Fruit fly (Drosophila melanogaster) whole organism, embryonic: ENCODE results near the gene CG2147.

ENCODE experiments used
- B-H1 ChIP-seq: fragments of 200-800 bp; sonication (Bioruptor generic); IDR thresholded peaks from 3 replicates; pipeline ENCODE4 v1.3.6; 2022; ENCODE audit warnings: missing biosample characterization, missing genetic modification characterization
- CG10565 ChIP-seq: fragments of 200-800 bp; sonication (Bioruptor generic); optimal IDR thresholded peaks from 3 replicates; lab custom pipeline; 2016; ENCODE audit warnings: missing biosample characterization, mild to moderate bottlenecking, missing genetic modification characterization
- CG10959 ChIP-seq: fragments of 200-800 bp; sonication (Bioruptor generic); IDR thresholded peaks from 2 replicates; pipeline ENCODE4 v1.3.6; 2022; ENCODE audit warnings: missing biosample characterization, missing genetic modification characterization
- CG11247 ChIP-seq: fragments of 200-800 bp; sonication (Bioruptor generic); IDR thresholded peaks from 2 replicates; pipeline ENCODE4 v1.3.6; 2022; ENCODE audit warnings: missing biosample characterization, missing genetic modification characterization
- CG12299 ChIP-seq: fragments of 200-800 bp; sonication (Bioruptor generic); optimal IDR thresholded peaks from 2 replicates; lab custom pipeline; 2018; ENCODE audit warnings: missing biosample characterization, mild to moderate bottlenecking, missing genetic modification characterization
- CG12744 ChIP-seq: fragments of 200-800 bp; sonication (Bioruptor generic); optimal IDR thresholded peaks from 2 replicates; lab custom pipeline; 2016; ENCODE audit warnings: missing biosample characterization, missing genetic modification characterization
- CG13123 ChIP-seq: fragments of 200-800 bp; sonication (Bioruptor generic); optimal IDR thresholded peaks from 2 replicates; lab custom pipeline; 2016; ENCODE audit warnings: missing biosample characterization, missing genetic modification characterization
- CG14014 ChIP-seq: fragments of 200-800 bp; sonication (Bioruptor generic); IDR thresholded peaks from 2 replicates; pipeline ENCODE4 v1.3.6; 2022; ENCODE audit warnings: missing biosample characterization, missing genetic modification characterization
- CG14860 ChIP-seq: fragments of 200-800 bp; sonication (Bioruptor generic); IDR thresholded peaks from 3 replicates; pipeline ENCODE4 v1.3.6; 2022; ENCODE audit warnings: missing biosample characterization, missing genetic modification characterization; ENCODE audit not compliant: partially characterized antibody
- CG17612 ChIP-seq: fragments of 200-800 bp; sonication (Bioruptor generic); IDR thresholded peaks from 2 replicates; pipeline ENCODE4 v1.3.6; 2022; ENCODE audit warnings: missing biosample characterization, missing genetic modification characterization
- CG18599 ChIP-seq: fragments of 200-800 bp; sonication (Bioruptor generic); optimal IDR thresholded peaks from 3 replicates; lab custom pipeline; 2017; ENCODE audit warnings: missing biosample characterization, missing genetic modification characterization, mild to moderate bottlenecking, moderate library complexity, missing genetic modification reagents
- CG2129 ChIP-seq: fragments of 200-800 bp; sonication (Bioruptor generic); IDR thresholded peaks from 2 replicates; pipeline ENCODE4 v1.3.6; 2022; ENCODE audit warnings: missing biosample characterization, missing genetic modification characterization; ENCODE audit not compliant: partially characterized antibody
- CG30403 ChIP-seq: fragments of 200-800 bp; sonication (Bioruptor generic); optimal IDR thresholded peaks from 3 replicates; lab custom pipeline; 2016; ENCODE audit warnings: missing biosample characterization, missing genetic modification characterization
- CG3995 ChIP-seq: fragments of 200-800 bp; sonication (Bioruptor generic); optimal IDR thresholded peaks from 3 replicates; lab custom pipeline; 2016; ENCODE audit warnings: missing biosample characterization, missing genetic modification characterization
- CG5245 ChIP-seq: fragments of 200-800 bp; sonication (Bioruptor generic); optimal IDR thresholded peaks from 3 replicates; lab custom pipeline; 2016; ENCODE audit warnings: missing biosample characterization, missing genetic modification characterization
- CG6765 ChIP-seq: fragments of 200-800 bp; sonication (Bioruptor generic); optimal IDR thresholded peaks from 3 replicates; lab custom pipeline; 2017; ENCODE audit warnings: missing biosample characterization, mild to moderate bottlenecking, missing genetic modification characterization
- CG6813 ChIP-seq: fragments of 200-800 bp; sonication (Bioruptor generic); optimal IDR thresholded peaks from 2 replicates; lab custom pipeline; 2017; ENCODE audit warnings: missing biosample characterization, missing genetic modification characterization, mild to moderate bottlenecking, moderate library complexity, missing genetic modification reagents
- CTCF ChIP-seq: fragments of 200-800 bp; sonication (Bioruptor generic); optimal IDR thresholded peaks from 2 replicates; lab custom pipeline; 2017; ENCODE audit warnings: missing biosample characterization, mild to moderate bottlenecking, missing genetic modification characterization, moderate library complexity
- Dad ChIP-seq: fragments of 200-800 bp; sonication (Bioruptor generic); optimal IDR thresholded peaks from 3 replicates; lab custom pipeline; 2016; ENCODE audit warnings: missing biosample characterization, missing genetic modification characterization
- Dip3 ChIP-seq: fragments of 200-800 bp; sonication (Bioruptor generic); optimal IDR thresholded peaks from 3 replicates; lab custom pipeline; 2016; ENCODE audit warnings: missing biosample characterization, missing genetic modification characterization
- Doc2 ChIP-seq: fragments of 200-800 bp; sonication (Bioruptor generic); IDR thresholded peaks from 2 replicates; pipeline ENCODE4 v1.3.6; 2022; ENCODE audit warnings: missing biosample characterization, missing genetic modification characterization
- E2f2 ChIP-seq: fragments of 200-800 bp; sonication (Bioruptor generic); IDR thresholded peaks from 2 replicates; pipeline ENCODE4 v1.3.6; 2022; ENCODE audit warnings: missing biosample characterization, missing genetic modification characterization
- HmgD ChIP-seq: fragments of 200-800 bp; sonication (Bioruptor generic); optimal IDR thresholded peaks from 3 replicates; lab custom pipeline; 2016; ENCODE audit warnings: missing biosample characterization, missing genetic modification characterization
- Lhr ChIP-seq: fragments of 200-800 bp; sonication (Bioruptor generic); optimal IDR thresholded peaks from 3 replicates; lab custom pipeline; 2017; ENCODE audit warnings: mild to moderate bottlenecking, missing biosample characterization, missing genetic modification reagents, missing genetic modification characterization
- MESR4 ChIP-seq: fragments of 200-800 bp; sonication (Bioruptor generic); optimal IDR thresholded peaks from 2 replicates; lab custom pipeline; 2018; ENCODE audit warnings: missing biosample characterization, mild to moderate bottlenecking, missing genetic modification characterization, moderate library complexity
- Ravus ChIP-seq: fragments of 200-800 bp; sonication (Bioruptor generic); IDR thresholded peaks from 2 replicates; pipeline ENCODE4 v1.3.6; 2022; ENCODE audit warnings: missing biosample characterization, missing genetic modification characterization
- Sox102F ChIP-seq: fragments of 200-800 bp; sonication (Bioruptor generic); optimal IDR thresholded peaks from 2 replicates; lab custom pipeline; 2018; ENCODE audit warnings: missing biosample characterization, mild to moderate bottlenecking, missing genetic modification characterization, moderate library complexity
- Sry-δ ChIP-seq: fragments of 200-800 bp; sonication (Bioruptor generic); optimal IDR thresholded peaks from 2 replicates; lab custom pipeline; 2016; ENCODE audit warnings: missing biosample characterization, missing genetic modification characterization
- ab ChIP-seq: fragments of 200-800 bp; sonication (Bioruptor generic); optimal IDR thresholded peaks from 2 replicates; lab custom pipeline; 2016; ENCODE audit warnings: missing biosample characterization, missing genetic modification characterization
- abd-A ChIP-seq: fragments of 200-800 bp; sonication (Bioruptor generic); optimal IDR thresholded peaks from 3 replicates; lab custom pipeline; 2019; ENCODE audit warnings: missing biosample characterization, mild to moderate bottlenecking, missing genetic modification characterization, moderate library complexity
- ash1 ChIP-seq: fragments of 200-800 bp; sonication (Bioruptor generic); optimal IDR thresholded peaks from 2 replicates; lab custom pipeline; 2018; ENCODE audit warnings: missing biosample characterization, mild to moderate bottlenecking, missing genetic modification characterization
- ato ChIP-seq: fragments of 200-800 bp; sonication (Bioruptor generic); IDR thresholded peaks from 2 replicates; pipeline ENCODE4 v1.3.6; 2022; ENCODE audit warnings: missing biosample characterization, missing genetic modification characterization; ENCODE audit not compliant: partially characterized antibody
- bowl ChIP-seq: fragments of 200-800 bp; sonication (Bioruptor generic); IDR thresholded peaks from 2 replicates; pipeline ENCODE4 v1.3.6; 2022; ENCODE audit warnings: missing biosample characterization, missing genetic modification characterization
- bsh ChIP-seq, 2 experiments: fragments of 200-800 bp; sonication (Bioruptor generic); optimal IDR thresholded peaks; 2 replicates each; lab custom pipeline; 2017 to 2018; ENCODE audit warnings: mild to moderate bottlenecking in 2 of 2, missing biosample characterization in 2 of 2, missing genetic modification characterization in 2 of 2, moderate library complexity in 1 of 2
- cad ChIP-seq: fragments of >200 bp; optimal IDR thresholded peaks from 2 replicates; lab custom pipeline; 2017; ENCODE audit warnings: missing biosample characterization, missing genetic modification characterization
- cg ChIP-seq: fragments of 200-800 bp; sonication (Bioruptor generic); optimal IDR thresholded peaks from 3 replicates; lab custom pipeline; 2019; ENCODE audit warnings: missing biosample characterization, mild to moderate bottlenecking, missing genetic modification characterization, moderate library complexity
- fd64A ChIP-seq: fragments of 200-800 bp; sonication (Bioruptor generic); optimal IDR thresholded peaks from 3 replicates; lab custom pipeline; 2018; ENCODE audit warnings: missing biosample characterization, mild to moderate bottlenecking, missing genetic modification characterization
- gcm2 ChIP-seq: fragments of 200-800 bp; sonication (Bioruptor generic); optimal IDR thresholded peaks from 2 replicates; lab custom pipeline; 2016; ENCODE audit warnings: missing biosample characterization, missing genetic modification characterization
- knrl ChIP-seq: fragments of 200-800 bp; sonication (Bioruptor generic); IDR thresholded peaks from 3 replicates; pipeline ENCODE4 v1.3.6; 2022; ENCODE audit warnings: missing biosample characterization, missing genetic modification characterization; ENCODE audit not compliant: partially characterized antibody
- lola ChIP-seq, 3 experiments: fragments of >200 bp in 2 of 3; fragments of 200-800 bp in 1 of 3; sonication (Bioruptor generic) in 1 of 3; optimal IDR thresholded peaks; 2 replicates each; lab custom pipeline; 2017 to 2019; ENCODE audit warnings: missing biosample characterization in 3 of 3, missing genetic modification characterization in 3 of 3, mild to moderate bottlenecking in 1 of 3, moderate library complexity in 1 of 3
- mam ChIP-seq: fragments of 200-800 bp; sonication (Bioruptor generic); optimal IDR thresholded peaks from 3 replicates; lab custom pipeline; 2016; ENCODE audit warnings: missing biosample characterization, missing genetic modification characterization
- otp ChIP-seq: fragments of 200-800 bp; sonication (Bioruptor generic); IDR thresholded peaks from 3 replicates; pipeline ENCODE4, ENCODE4 v1.3.6; 2022; ENCODE audit warnings: missing biosample characterization, missing genetic modification characterization
- pb ChIP-seq: fragments of 200-800 bp; sonication (Bioruptor generic); optimal IDR thresholded peaks from 3 replicates; lab custom pipeline; 2016; ENCODE audit warnings: missing biosample characterization, missing genetic modification characterization
- pum ChIP-seq: fragments of 200-800 bp; sonication (Bioruptor generic); optimal IDR thresholded peaks from 2 replicates; lab custom pipeline; 2016; ENCODE audit warnings: missing biosample characterization, missing genetic modification characterization
- slbo ChIP-seq: fragments of 200-800 bp; sonication (Bioruptor generic); IDR thresholded peaks from 2 replicates; pipeline ENCODE4 v1.3.6; 2022; ENCODE audit warnings: missing biosample characterization, missing genetic modification characterization
- sqz ChIP-seq: fragments of 200-800 bp; sonication (Bioruptor generic); optimal IDR thresholded peaks from 3 replicates; lab custom pipeline; 2018; ENCODE audit warnings: missing biosample characterization, mild to moderate bottlenecking, missing genetic modification characterization
- tup ChIP-seq: fragments of 200-800 bp; sonication (Bioruptor generic); optimal IDR thresholded peaks from 2 replicates; lab custom pipeline; 2016; ENCODE audit warnings: missing biosample characterization, mild to moderate bottlenecking, missing genetic modification characterization, moderate library complexity
- vnd ChIP-seq: fragments of 200-800 bp; sonication (Bioruptor generic); IDR thresholded peaks from 3 replicates; pipeline ENCODE4 v1.3.6; 2022; ENCODE audit warnings: missing biosample characterization, missing genetic modification characterization; ENCODE audit not compliant: partially characterized antibody
- z ChIP-seq: fragments of 200-800 bp; sonication (Bioruptor generic); IDR thresholded peaks from 3 replicates; pipeline ENCODE4 v1.3.6; 2022; ENCODE audit warnings: missing biosample characterization, missing genetic modification characterization
- zen2 ChIP-seq: fragments of 200-800 bp; sonication (Bioruptor generic); IDR thresholded peaks from 3 replicates; pipeline ENCODE4 v1.3.6; 2022; ENCODE audit warnings: missing biosample characterization, missing genetic modification characterization; ENCODE audit not compliant: partially characterized antibody

Gene CG2147

dm6 chrX:8271363-8272061 lies 31.0 kb downstream of the CG2147 start, which contains the start of gene Corp (continued):
- no peak for TF ChIP-seq Ravus (GFP tag; lab: Robert Waterston, UW)
- no peak for TF ChIP-seq CG14014 (GFP tag; lab: Robert Waterston, UW)
- no peak for TF ChIP-seq fd64A (GFP tag; lab: Kevin White, UChicago)
- TF ChIP-seq otp (GFP tag; lab: Robert Waterston, UW): no peak
- no peak for TF ChIP-seq CG13123 (GFP tag; lab: Kevin White, UChicago)
- 0 out of 2 replicates have a peak, but pooled peaks have one; percentile 15 for TF ChIP-seq slbo
- TF ChIP-seq gcm2 (GFP tag; lab: Kevin White, UChicago): no peak
- TF ChIP-seq CG12299: no peak
- no peak for TF ChIP-seq vnd (GFP tag; lab: Robert Waterston, UW)
- no peak for TF ChIP-seq CG12744 (GFP tag; lab: Kevin White, UChicago)
- no peak for TF ChIP-seq mam (GFP tag; lab: Kevin White, UChicago)
- no peak for TF ChIP-seq CG10959
- no peak for TF ChIP-seq CG6813 (GFP tag; lab: Kevin White, UChicago)
- TF ChIP-seq tup (GFP tag; lab: Kevin White, UChicago): no peak
- no peak for TF ChIP-seq ash1 (GFP tag; lab: Kevin White, UChicago)
- no peak for TF ChIP-seq CG5245 (GFP tag; lab: Kevin White, UChicago)
- no peak for TF ChIP-seq ab (GFP tag; lab: Kevin White, UChicago)
- no peak for TF ChIP-seq Dip3 (GFP tag; lab: Kevin White, UChicago)
- no peak for TF ChIP-seq cg (GFP tag; lab: Kevin White, UChicago)
- no peak for TF ChIP-seq Dad (GFP tag; lab: Kevin White, UChicago)
- no peak for TF ChIP-seq bowl (GFP tag; lab: Robert Waterston, UW)
- TF ChIP-seq B-H1 (GFP tag; lab: Robert Waterston, UW): no peak
- no peak for TF ChIP-seq abd-A (tag; lab: Kevin White, UChicago)
- TF ChIP-seq Sox102F (GFP tag; lab: Kevin White, UChicago): peak; percentile 65
- peak; percentile 18 for TF ChIP-seq CG18599 (GFP tag; lab: Kevin White, UChicago)
- no peak for TF ChIP-seq HmgD (GFP tag; lab: Kevin White, UChicago)
- 0 out of 3 replicates have a peak, but pooled peaks have one; percentile 38 for TF ChIP-seq z (GFP tag; lab: Robert Waterston, UW)
- no peak for TF ChIP-seq pb
- TF ChIP-seq lola (GFP tag; optimal IDR thresholded peaks at IDR 0.05; lab: Kevin White, UChicago): peak in 1 of 3 experiments; percentile 22
- peak; percentile 78 for TF ChIP-seq sqz (GFP tag; lab: Kevin White, UChicago)
- TF ChIP-seq CTCF (GFP tag; lab: Kevin White, UChicago): no peak
- no peak for TF ChIP-seq Lhr (GFP tag; lab: Kevin White, UChicago)
- TF ChIP-seq CG17612: no peak
- TF ChIP-seq E2f2 (GFP tag; lab: Robert Waterston, UW): peak; percentile 33; the same call in 1 of the 2 replicates
- no peak for TF ChIP-seq CG6765 (GFP tag; lab: Kevin White, UChicago)

DNA sequence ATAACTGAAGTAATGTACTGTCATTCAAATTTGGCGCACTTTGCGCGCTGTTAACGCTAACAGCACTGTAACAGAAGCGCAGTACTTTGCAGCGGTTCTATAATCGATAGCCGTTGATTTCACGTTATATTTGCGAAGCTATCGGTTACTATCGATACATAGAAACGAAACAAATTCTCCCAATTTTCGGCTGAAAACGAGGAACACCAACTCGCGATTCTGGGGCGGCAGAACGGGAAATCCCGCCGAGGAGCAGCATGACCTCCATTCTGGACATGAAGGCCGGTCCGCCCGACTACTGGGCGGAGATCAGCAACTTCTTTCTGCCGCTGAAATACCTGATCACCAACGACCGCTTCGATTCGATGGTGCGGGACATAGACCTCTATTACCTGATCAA lies 32.8 kb downstream of the CG2147 start, which contains the start of gene CG1636:
Gene CG1636, plus strand, starts transcription at position 122 of the 400 bp plus-strand sequence.
- TF ChIP-seq Doc2 (no peak), CG11247 (GFP tag; lab: Robert Waterston, UW) (no peak), Sry-δ (GFP tag; lab: Kevin White, UChicago) (peak; percentile 66), CG10565 (GFP tag; lab: Kevin White, UChicago) (no peak), cad (GFP tag; lab: Kevin White, UChicago) (no peak), CG2129 (GFP tag; lab: Robert Waterston, UW) (peak; percentile 68), MESR4 (peak; percentile 56), CG3995 (GFP tag; lab: Kevin White, UChicago) (peak; percentile 87), ato (GFP tag; lab: Robert Waterston, UW) (peak; percentile 85), pum (GFP tag; lab: Kevin White, UChicago) (no peak), zen2 (peak; percentile 83), knrl (GFP tag; lab: Robert Waterston, UW) (peak; percentile 79), CG13123 (GFP tag; lab: Kevin White, UChicago) (no peak), CG14860 (GFP tag; lab: Robert Waterston, UW) (peak; percentile 62; the same call in 2 of the 3 replicates), bsh (GFP tag; optimal IDR thresholded peaks at IDR 0.05; lab: Kevin White, UChicago) (no peak), CG30403 (no peak)
